Worm (Caenorhabditis elegans): ENCODE data around the gene ZK550.2.

ZK550.2 gene

ce11 chrIV:17280441-17280939 lies 35.1 kb downstream of the ZK550.2 start:
- TF ChIP-seq cog-1 (tag; optimal IDR thresholded peaks at IDR 0.05) (no peak), klf-2 (GFP tag; conservative IDR thresholded peaks at IDR 0.05) (no peak), T22C8.4 (GFP tag; IDR thresholded peaks at IDR 0.05) (no peak), ztf-23 (GFP tag; IDR thresholded peaks at IDR 0.05) (no peak), med-1 (GFP tag; optimal IDR thresholded peaks at IDR 0.05; ENCODE audit: insufficient read depth) (no peak), flt-1 (GFP tag; IDR thresholded peaks at IDR 0.05) (no peak), ref-1 (GFP tag; conservative IDR thresholded peaks at IDR 0.05) (no peak), tab-1 (GFP tag; IDR thresholded peaks at IDR 0.05) (no peak), ztf-29 (GFP tag; IDR thresholded peaks at IDR 0.05) (no peak)

- TF ChIP-seq ztf-29 (GFP tag; IDR thresholded peaks at IDR 0.05) (no peak), cog-1 (tag; optimal IDR thresholded peaks at IDR 0.05) (no peak), T22C8.4 (GFP tag; IDR thresholded peaks at IDR 0.05) (no peak), ztf-23 (GFP tag; IDR thresholded peaks at IDR 0.05) (no peak), ref-1 (GFP tag; conservative IDR thresholded peaks at IDR 0.05) (no peak), klf-2 (GFP tag; conservative IDR thresholded peaks at IDR 0.05) (no peak), flt-1 (GFP tag; IDR thresholded peaks at IDR 0.05) (no peak), med-1 (GFP tag; optimal IDR thresholded peaks at IDR 0.05; ENCODE audit: insufficient read depth) (no peak), tab-1 (GFP tag; IDR thresholded peaks at IDR 0.05) (no peak)
These were observed 36.0 kb downstream of the ZK550.2 start for ce11 chrIV:17281060-17282021.

ce11 chrIV:17284099-17284498 lies 38.7 kb downstream of the ZK550.2 start, which contains the start of gene nra-1:
TSS of gene nra-1 (minus strand) at chrIV:17284199.
- TF ChIP-seq T22C8.4 (GFP tag; IDR thresholded peaks at IDR 0.05) (no peak), ztf-23 (GFP tag; IDR thresholded peaks at IDR 0.05) (no peak)

- TF ChIP-seq flt-1 (GFP tag; IDR thresholded peaks at IDR 0.05) (no peak), ref-1 (GFP tag; conservative IDR thresholded peaks at IDR 0.05) (no peak), tab-1 (GFP tag; IDR thresholded peaks at IDR 0.05) (no peak), ztf-29 (GFP tag; IDR thresholded peaks at IDR 0.05) (no peak), cog-1 (tag; optimal IDR thresholded peaks at IDR 0.05) (no peak), T22C8.4 (GFP tag; IDR thresholded peaks at IDR 0.05) (no peak), med-1 (GFP tag; optimal IDR thresholded peaks at IDR 0.05; ENCODE audit: insufficient read depth) (no peak), klf-2 (GFP tag; conservative IDR thresholded peaks at IDR 0.05) (no peak), ztf-23 (GFP tag; IDR thresholded peaks at IDR 0.05) (no peak)
These were observed 39.9 kb downstream of the ZK550.2 start for ce11 chrIV:17285263-17285662.

- TF ChIP-seq ztf-29 (GFP tag; IDR thresholded peaks at IDR 0.05) (no peak), klf-2 (GFP tag; conservative IDR thresholded peaks at IDR 0.05) (no peak), flt-1 (GFP tag; IDR thresholded peaks at IDR 0.05) (no peak), T22C8.4 (GFP tag; IDR thresholded peaks at IDR 0.05) (no peak), cog-1 (tag; optimal IDR thresholded peaks at IDR 0.05) (no peak), tab-1 (GFP tag; IDR thresholded peaks at IDR 0.05) (no peak), ref-1 (GFP tag; conservative IDR thresholded peaks at IDR 0.05) (no peak)
These were observed 42.7 kb downstream of the ZK550.2 start, which contains the start of gene zipt-7.1 for ce11 chrIV:17287908-17288675. TSS of gene zipt-7.1 (minus strand) at chrIV:17288139.

ce11 chrIV:17291629-17292199 lies 46.3 kb downstream of the ZK550.2 start, which contains the start of the genes T28F3.11 and slc-17.4:
TSS of gene T28F3.11 (minus strand) at chrIV:17291679.
TSS of gene slc-17.4 (minus strand) at chrIV:17291733.
- TF ChIP-seq tab-1 (GFP tag; IDR thresholded peaks at IDR 0.05): no peak
- TF ChIP-seq ztf-23 (GFP tag; IDR thresholded peaks at IDR 0.05): no peak
- no peak for TF ChIP-seq T22C8.4 (GFP tag; IDR thresholded peaks at IDR 0.05)
- TF ChIP-seq ref-1 (GFP tag; conservative IDR thresholded peaks at IDR 0.05): no peak
- TF ChIP-seq ztf-29 (GFP tag; IDR thresholded peaks at IDR 0.05): no peak
- TF ChIP-seq med-1 (GFP tag; optimal IDR thresholded peaks at IDR 0.05; ENCODE audit: insufficient read depth): no peak
- no peak for TF ChIP-seq cog-1 (tag; optimal IDR thresholded peaks at IDR 0.05)
- no peak for TF ChIP-seq klf-2 (GFP tag; conservative IDR thresholded peaks at IDR 0.05)
- TF ChIP-seq flt-1 (GFP tag; IDR thresholded peaks at IDR 0.05): no peak

- TF ChIP-seq cog-1 (tag; optimal IDR thresholded peaks at IDR 0.05) (no peak), ztf-29 (GFP tag; IDR thresholded peaks at IDR 0.05) (no peak), tab-1 (GFP tag; IDR thresholded peaks at IDR 0.05) (no peak), klf-2 (GFP tag; conservative IDR thresholded peaks at IDR 0.05) (no peak), med-1 (GFP tag; optimal IDR thresholded peaks at IDR 0.05; ENCODE audit: insufficient read depth) (no peak), flt-1 (GFP tag; IDR thresholded peaks at IDR 0.05) (no peak), ref-1 (GFP tag; conservative IDR thresholded peaks at IDR 0.05) (no peak)
These were observed 47.0 kb downstream of the ZK550.2 start for ce11 chrIV:17292350-17292749.

ce11 chrIV:17293068-17293467 lies 47.7 kb downstream of the ZK550.2 start:
- no peak for TF ChIP-seq ztf-29 (GFP tag; IDR thresholded peaks at IDR 0.05)
- no peak for TF ChIP-seq cog-1 (tag; optimal IDR thresholded peaks at IDR 0.05)
- no peak for TF ChIP-seq T22C8.4 (GFP tag; IDR thresholded peaks at IDR 0.05)
- no peak for TF ChIP-seq ztf-23 (GFP tag; IDR thresholded peaks at IDR 0.05)
- no peak for TF ChIP-seq tab-1 (GFP tag; IDR thresholded peaks at IDR 0.05)
- no peak for TF ChIP-seq flt-1 (GFP tag; IDR thresholded peaks at IDR 0.05)
- TF ChIP-seq med-1 (GFP tag; optimal IDR thresholded peaks at IDR 0.05; ENCODE audit: insufficient read depth): no peak
- TF ChIP-seq ref-1 (GFP tag; conservative IDR thresholded peaks at IDR 0.05): no peak
- no peak for TF ChIP-seq klf-2 (GFP tag; conservative IDR thresholded peaks at IDR 0.05)
